Worm (Caenorhabditis elegans) whole organism, L4 larva: ENCODE data around the gene F44G3.7.
A peak's percentile ranks its signal among the peaks of the same experiment; 100 is the strongest.

Experiments
- F26F4.8 ChIP-seq: fragments of 200-800 bp; sonication (Bioruptor generic); conservative IDR thresholded peaks from 2 replicates; pipeline ENCODE4 v1.3.6; 2022; ENCODE audit warnings: missing genetic modification characterization, missing compliant biosample characterization
- F37D6.2 ChIP-seq: sonication (generic microtip); optimal IDR thresholded peaks from 2 replicates; lab custom pipeline; 2016; ENCODE audit warnings: mild to moderate bottlenecking, missing genetic modification characterization, missing compliant biosample characterization
- F49E8.2 ChIP-seq: sonication (generic microtip); optimal IDR thresholded peaks from 2 replicates; lab custom pipeline; 2016; ENCODE audit warnings: missing compliant biosample characterization, mild to moderate bottlenecking, missing genetic modification characterization, borderline replicate concordance
- T20F7.1 ChIP-seq: fragments of 200-800 bp; sonication (Bioruptor generic); optimal IDR thresholded peaks from 2 replicates; lab custom pipeline; 2018; ENCODE audit warnings: mild to moderate bottlenecking, missing genetic modification characterization, missing compliant biosample characterization
- T26A8.4 ChIP-seq: fragments of 200-800 bp; sonication (Bioruptor generic); IDR thresholded peaks from 2 replicates; pipeline ENCODE4 v1.3.6; 2022; ENCODE audit warnings: missing genetic modification characterization, missing compliant biosample characterization
- Y5F2A.4 ChIP-seq: fragments of 200-800 bp; sonication (Bioruptor generic); optimal IDR thresholded peaks from 2 replicates; lab custom pipeline; 2018; ENCODE audit warnings: mild to moderate bottlenecking, missing genetic modification characterization, missing compliant biosample characterization
- aha-1 ChIP-seq: fragments of 150-350 bp; peaks from one replicate; lab custom pipeline; 2014; ENCODE audit warnings: missing biosample characterization, missing genetic modification characterization
- ama-1 ChIP-seq: fragments of 150-350 bp; optimal IDR thresholded peaks from 2 replicates; lab custom pipeline; 2014; ENCODE audit warnings: inconsistent platforms, mixed read lengths
- attf-4 ChIP-seq: sonication (generic microtip); optimal IDR thresholded peaks from 3 replicates; lab custom pipeline; 2017; ENCODE audit warnings: missing biosample characterization, missing genetic modification characterization
- ceh-20 ChIP-seq: fragments of 200-800 bp; sonication (Bioruptor generic); IDR thresholded peaks from 2 replicates; pipeline ENCODE4 v1.3.6; 2022; ENCODE audit warnings: missing genetic modification reagents, missing genetic modification characterization, missing compliant biosample characterization
- cey-2 ChIP-seq: sonication (generic microtip); optimal IDR thresholded peaks from 3 replicates; lab custom pipeline; 2017; ENCODE audit warnings: missing genetic modification characterization, mild to moderate bottlenecking, missing compliant biosample characterization, antibody characterized with exemption, borderline replicate concordance; ENCODE audit not compliant: insufficient read depth
- ctbp-1 ChIP-seq: fragments of 200-800 bp; sonication (Bioruptor generic); IDR thresholded peaks from 2 replicates; pipeline ENCODE4 v1.3.6; 2022; ENCODE audit warnings: missing genetic modification reagents, missing genetic modification characterization, missing compliant biosample characterization
- daf-16 ChIP-seq, 3 experiments: sonication (generic microtip); optimal IDR thresholded peaks; 2 replicates each; lab custom pipeline; 2016 to 2017; ENCODE audit warnings: missing genetic modification characterization in 3 of 3, missing genetic modification reagents in 3 of 3, mild to moderate bottlenecking in 2 of 3, missing compliant biosample characterization in 2 of 3, missing biosample characterization in 1 of 3, moderate library complexity in 1 of 3
- daf-19 ChIP-seq: fragments of 200-800 bp; sonication (Bioruptor generic); conservative IDR thresholded peaks from 2 replicates; pipeline ENCODE4 v1.3.6; 2022; ENCODE audit warnings: missing genetic modification characterization, missing compliant biosample characterization
- dmd-8 ChIP-seq: fragments of 200-800 bp; sonication (Bioruptor generic); IDR thresholded peaks from 2 replicates; pipeline ENCODE4 v1.3.6; 2022; ENCODE audit warnings: missing genetic modification characterization, missing compliant biosample characterization
- dmd-9 ChIP-seq: fragments of 200-800 bp; sonication (Bioruptor generic); IDR thresholded peaks from 2 replicates; pipeline ENCODE4 v1.3.6; 2022; ENCODE audit warnings: missing genetic modification reagents, missing genetic modification characterization, missing compliant biosample characterization
- fos-1 ChIP-seq: fragments of 150-350 bp; optimal IDR thresholded peaks from 2 replicates; lab custom pipeline; 2014; ENCODE audit warnings: missing biosample characterization, missing genetic modification characterization
- hlh-11 ChIP-seq: fragments of 200-800 bp; sonication (Bioruptor generic); optimal IDR thresholded peaks from 2 replicates; lab custom pipeline; 2018; ENCODE audit warnings: mild to moderate bottlenecking, missing genetic modification characterization, missing compliant biosample characterization
- hlh-30 ChIP-seq: sonication (generic microtip); optimal IDR thresholded peaks from 2 replicates; lab custom pipeline; 2017; ENCODE audit warnings: antibody characterized with exemption, mild to moderate bottlenecking, missing genetic modification characterization, missing compliant biosample characterization; ENCODE audit not compliant: insufficient read depth
- hmg-1.1 ChIP-seq: fragments of 200-800 bp; sonication (Bioruptor generic); IDR thresholded peaks from 2 replicates; pipeline ENCODE4 v1.3.6; 2022; ENCODE audit warnings: missing genetic modification reagents, missing genetic modification characterization, missing compliant biosample characterization
- lim-7 ChIP-seq: fragments of 200-800 bp; sonication (Bioruptor generic); IDR thresholded peaks from 2 replicates; pipeline ENCODE4 v1.3.6; 2022; ENCODE audit warnings: missing genetic modification characterization, missing compliant biosample characterization
- lin-1 ChIP-seq: fragments of 200-800 bp; sonication (Bioruptor generic); IDR thresholded peaks from 2 replicates; pipeline ENCODE4 v1.3.6; 2022; ENCODE audit warnings: missing genetic modification reagents, missing genetic modification characterization, missing compliant biosample characterization
- lin-13 ChIP-seq: fragments of 150-350 bp; optimal IDR thresholded peaks from 2 replicates; lab custom pipeline; 2014; ENCODE audit warnings: missing biosample characterization, missing genetic modification reagents, missing genetic modification characterization
- lir-3 ChIP-seq: sonication (generic microtip); optimal IDR thresholded peaks from 2 replicates; lab custom pipeline; 2016; ENCODE audit warnings: mild to moderate bottlenecking, missing genetic modification characterization, missing compliant biosample characterization
- lsy-2 ChIP-seq, 2 experiments: fragments of 150-350 bp in 1 of 2; sonication (generic microtip) in 1 of 2; optimal IDR thresholded peaks; 2 replicates each; lab custom pipeline; 2014 to 2017; ENCODE audit warnings: missing biosample characterization in 2 of 2, missing genetic modification characterization in 2 of 2
- madf-5 ChIP-seq, 2 experiments: fragments of 200-800 bp; sonication (Bioruptor generic); IDR thresholded peaks; 2 replicates each; pipeline ENCODE4 v1.3.6; 2022; ENCODE audit warnings: missing compliant biosample characterization in 2 of 2, missing genetic modification characterization in 2 of 2
- nhr-102 ChIP-seq: sonication (generic microtip); optimal IDR thresholded peaks from 2 replicates; lab custom pipeline; 2016; ENCODE audit warnings: mild to moderate bottlenecking, missing genetic modification characterization, moderate library complexity, missing compliant biosample characterization
- nhr-11 ChIP-seq: fragments of 150-350 bp; optimal IDR thresholded peaks from 2 replicates; lab custom pipeline; 2014; ENCODE audit warnings: missing biosample characterization, missing genetic modification characterization
- nhr-111 ChIP-seq: fragments of 200-800 bp; sonication (Bioruptor generic); optimal IDR thresholded peaks from 2 replicates; lab custom pipeline; 2018; ENCODE audit warnings: mild to moderate bottlenecking, missing genetic modification characterization, missing compliant biosample characterization
- nhr-237 ChIP-seq: sonication (generic microtip); optimal IDR thresholded peaks from 2 replicates; lab custom pipeline; 2017; ENCODE audit warnings: missing biosample characterization, missing genetic modification characterization
- nhr-28 ChIP-seq: fragments of 150-350 bp; optimal IDR thresholded peaks from 2 replicates; lab custom pipeline; 2014; ENCODE audit warnings: missing biosample characterization, missing genetic modification characterization
- nhr-6 ChIP-seq: fragments of 150-350 bp; optimal IDR thresholded peaks from 2 replicates; lab custom pipeline; 2014; ENCODE audit warnings: missing biosample characterization, missing genetic modification characterization
- nhr-77 ChIP-seq: fragments of 150-350 bp; optimal IDR thresholded peaks from 2 replicates; lab custom pipeline; 2014; ENCODE audit warnings: missing biosample characterization, missing genetic modification characterization
- pha-4 ChIP-seq, 2 experiments: fragments of 150-350 bp in 1 of 2; fragments of 200-800 bp in 1 of 2; sonication (Bioruptor generic) in 1 of 2; IDR thresholded peaks in 1 of 2; optimal IDR thresholded peaks in 1 of 2; 2 replicates each; pipeline versions ENCODE4 v1.3.6 to Lab custom; 2014 to 2022; ENCODE audit warnings: missing genetic modification characterization in 2 of 2, missing genetic modification reagents in 2 of 2, missing biosample characterization in 1 of 2, missing compliant biosample characterization in 1 of 2
- pqm-1 ChIP-seq: sonication (generic microtip); optimal IDR thresholded peaks from 2 replicates; lab custom pipeline; 2017; ENCODE audit warnings: missing biosample characterization, missing genetic modification characterization
- rbr-2 ChIP-seq: sonication (generic microtip); optimal IDR thresholded peaks from 2 replicates; lab custom pipeline; 2016; ENCODE audit warnings: missing genotype, missing genetic modification characterization, missing compliant biosample characterization
- spr-3 ChIP-seq: fragments of 200-800 bp; sonication (Bioruptor generic); optimal IDR thresholded peaks from 2 replicates; lab custom pipeline; 2018; ENCODE audit warnings: mild to moderate bottlenecking, missing genetic modification characterization, missing compliant biosample characterization
- tag-97 ChIP-seq: fragments of 200-800 bp; sonication (Bioruptor generic); IDR thresholded peaks from 2 replicates; pipeline ENCODE4 v1.3.6; 2022; ENCODE audit warnings: missing genetic modification characterization, missing compliant biosample characterization
- tra-1 ChIP-seq: fragments of 200-800 bp; sonication (Bioruptor generic); IDR thresholded peaks from 2 replicates; pipeline ENCODE4 v1.3.6; 2022; ENCODE audit warnings: missing genetic modification reagents, missing genetic modification characterization, missing compliant biosample characterization
- zag-1 ChIP-seq: fragments of 150-350 bp; optimal IDR thresholded peaks from 2 replicates; lab custom pipeline; 2014; ENCODE audit warnings: missing biosample characterization, missing genetic modification characterization
- zfp-2 ChIP-seq: sonication (generic microtip); optimal IDR thresholded peaks from 2 replicates; lab custom pipeline; 2016; ENCODE audit warnings: mild to moderate bottlenecking, missing genetic modification characterization, missing compliant biosample characterization
- zfp-3 ChIP-seq: fragments of 200-800 bp; sonication (Bioruptor generic); conservative IDR thresholded peaks from 2 replicates; pipeline ENCODE4 v1.3.6; 2022; ENCODE audit warnings: missing genetic modification reagents, missing genetic modification characterization, missing compliant biosample characterization
- zip-2 ChIP-seq: fragments of 150-350 bp; optimal IDR thresholded peaks from 2 replicates; lab custom pipeline; 2014; ENCODE audit warnings: missing biosample characterization, missing genetic modification characterization
- ztf-11 ChIP-seq: fragments of 150-350 bp; optimal IDR thresholded peaks from 2 replicates; lab custom pipeline; 2014; ENCODE audit warnings: missing biosample characterization, missing genetic modification characterization

F44G3.7 gene

ce11 chrV:16165936-16166335, 29.0 kb upstream of the F44G3.7 start, which contains the start of gene str-108:
Gene str-108 (plus strand): TSS chrV:16166236.
- TF ChIP-seq T26A8.4 (GFP tag; lab: Robert Waterston, UW), result no peak
- no peak for TF ChIP-seq F26F4.8 (GFP tag; lab: Robert Waterston, UW)
- no peak for TF ChIP-seq lin-1 (GFP tag; lab: Robert Waterston, UW)
- TF ChIP-seq ztf-11 (tag; lab: Kevin White, UChicago), result no peak
- no peak for TF ChIP-seq hlh-11 (tag; lab: Kevin White, UChicago)
- no peak for TF ChIP-seq nhr-237 (tag; lab: Kevin White, UChicago)
- no peak for TF ChIP-seq fos-1
- TF ChIP-seq cey-2 (tag; lab: Kevin White, UChicago), result no peak
- no peak for TF ChIP-seq lim-7
- TF ChIP-seq ctbp-1 (GFP tag; lab: Robert Waterston, UW), result no peak
- no peak for TF ChIP-seq zip-2
- TF ChIP-seq madf-5 (GFP tag; IDR thresholded peaks at IDR 0.05; lab: Robert Waterston, UW), result no peak
- TF ChIP-seq nhr-102 (tag; lab: Kevin White, UChicago), result no peak

- no peak for TF ChIP-seq dmd-8 (GFP tag; lab: Robert Waterston, UW)
- no peak for TF ChIP-seq spr-3 (GFP tag; lab: Kevin White, UChicago)
- no peak for TF ChIP-seq hmg-1.1 (GFP tag; lab: Robert Waterston, UW)
- TF ChIP-seq dmd-9, result no peak
- no peak for TF ChIP-seq Y5F2A.4 (GFP tag; lab: Kevin White, UChicago)
- TF ChIP-seq madf-5 (GFP tag; IDR thresholded peaks at IDR 0.05; lab: Robert Waterston, UW), result no peak
- no peak for TF ChIP-seq tra-1 (GFP tag; lab: Robert Waterston, UW)
- TF ChIP-seq tag-97 (GFP tag; lab: Robert Waterston, UW), result no peak
- TF ChIP-seq attf-4, result no peak
- no peak for TF ChIP-seq ztf-11 (tag; lab: Kevin White, UChicago)
- TF ChIP-seq ama-1 (lab: Kevin White, UChicago), result no peak
- no peak for TF ChIP-seq nhr-6 (tag; lab: Kevin White, UChicago)
- no peak for TF ChIP-seq zfp-2 (tag; lab: Kevin White, UChicago)
- no peak for TF ChIP-seq ctbp-1 (GFP tag; lab: Robert Waterston, UW)
- TF ChIP-seq fos-1, result no peak
- no peak for TF ChIP-seq hlh-30 (tag; lab: Kevin White, UChicago)
- no peak for TF ChIP-seq rbr-2 (tag; lab: Kevin White, UChicago)
- no peak for TF ChIP-seq zag-1 (tag; lab: Kevin White, UChicago)
Measured at ce11 chrV:16163719-16164118, 26.8 kb upstream of the F44G3.7 start, which contains the start of gene F10A3.12. Gene F10A3.12 (plus strand): TSS chrV:16164019.

DNA sequence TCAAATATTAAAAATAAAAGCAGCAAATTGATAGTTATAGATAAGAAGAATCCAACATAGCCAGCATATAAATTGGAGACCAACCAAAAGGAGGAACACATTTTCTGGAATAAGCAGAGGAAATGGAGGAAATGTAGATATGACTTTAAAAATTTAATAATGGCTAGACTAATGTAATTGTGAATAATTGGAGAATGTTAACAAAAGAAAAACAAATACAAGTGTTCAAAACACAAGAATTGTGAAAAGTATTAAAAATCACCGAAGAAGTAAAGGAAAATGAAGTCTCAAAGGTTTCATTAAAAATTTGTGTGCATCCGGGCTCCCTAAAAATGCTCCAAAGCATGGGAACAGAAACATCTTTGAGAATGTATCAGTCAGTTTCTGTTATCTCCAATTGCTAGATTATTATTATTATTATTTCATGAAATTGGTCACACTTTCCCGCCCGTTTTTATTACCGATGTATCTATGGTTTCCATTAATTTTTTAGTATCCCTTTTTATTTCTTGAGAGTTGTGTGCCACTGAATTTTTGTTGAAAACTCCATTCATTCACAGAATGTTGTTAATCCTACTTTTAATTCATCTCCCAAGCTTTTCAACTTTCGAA, 25.3 kb upstream of the F44G3.7 start, which contains the start of the genes str-109 and F10A3.11:
Gene str-109 (minus strand): TSS at position 101 of the 612 bp plus-strand sequence.
Gene F10A3.11 (plus strand): TSS at position 562 of the 612 bp plus-strand sequence.
- TF ChIP-seq cey-2 (tag; lab: Kevin White, UChicago), result no peak
- TF ChIP-seq F37D6.2 (tag; lab: Kevin White, UChicago), result no peak
- TF ChIP-seq T20F7.1 (GFP tag; lab: Kevin White, UChicago), result no peak

ce11 chrV:16160087-16160486, 23.1 kb upstream of the F44G3.7 start:
- TF ChIP-seq pha-4 (GFP tag; IDR thresholded peaks at IDR 0.05; lab: Robert Waterston, UW), result no peak
- peak; percentile 19 for TF ChIP-seq pha-4 (tag; optimal IDR thresholded peaks at IDR 0.05; lab: Kevin White, UChicago)
- TF ChIP-seq lin-1 (GFP tag; lab: Robert Waterston, UW), result no peak
- TF ChIP-seq zip-2, result peak; percentile 90
- no peak for TF ChIP-seq lsy-2 (tag; optimal IDR thresholded peaks at IDR 0.05; lab: Kevin White, UChicago)
- peak; percentile 46 for TF ChIP-seq aha-1 (tag; lab: Kevin White, UChicago)
- no peak for TF ChIP-seq nhr-111 (GFP tag; lab: Kevin White, UChicago)
- no peak for TF ChIP-seq daf-19
- no peak for TF ChIP-seq lir-3 (tag; lab: Kevin White, UChicago)
- TF ChIP-seq daf-16 (GFP tag; optimal IDR thresholded peaks at IDR 0.05; lab: Kevin White, UChicago), result no peak
- peak; percentile 73 for TF ChIP-seq daf-16 (tag; optimal IDR thresholded peaks at IDR 0.05; lab: Kevin White, UChicago)
- peak; percentile 22 for TF ChIP-seq pqm-1 (tag; lab: Kevin White, UChicago)
- TF ChIP-seq nhr-11 (tag; lab: Kevin White, UChicago), result no peak
- no peak for TF ChIP-seq T26A8.4 (GFP tag; lab: Robert Waterston, UW)
- no peak for TF ChIP-seq zfp-3 (GFP tag; lab: Robert Waterston, UW)
- TF ChIP-seq nhr-77 (tag; lab: Kevin White, UChicago), result peak; percentile 47
- no peak for TF ChIP-seq F49E8.2 (tag; lab: Kevin White, UChicago)
- peak; percentile 37 for TF ChIP-seq nhr-28 (tag; lab: Kevin White, UChicago)
- no peak for TF ChIP-seq ceh-20 (GFP tag; lab: Robert Waterston, UW)
- TF ChIP-seq lin-13 (GFP tag; lab: Kevin White, UChicago), result no peak
- TF ChIP-seq Y5F2A.4 (GFP tag; lab: Kevin White, UChicago), result no peak
